Fruit fly (Drosophila melanogaster): ENCODE data around the gene CG17036.

- TF ChIP-seq Gug (GFP tag; IDR thresholded peaks at IDR 0.05) (no peak), salr (GFP tag; optimal IDR thresholded peaks at IDR 0.05) (no peak), lz (GFP tag; optimal IDR thresholded peaks at IDR 0.05) (no peak), CG11902 (GFP tag; optimal IDR thresholded peaks at IDR 0.05) (no peak), OdsH (GFP tag; optimal IDR thresholded peaks at IDR 0.05) (no peak), CG4318 (GFP tag; optimal IDR thresholded peaks at IDR 0.05) (no peak), CG3919 (GFP tag; optimal IDR thresholded peaks at IDR 0.05) (no peak)
These were observed 4.8 kb upstream of the CG17036 start for dm6 chr2L:12705376-12705775.

Data from whole organism, prepupa.